Worm (Caenorhabditis elegans) whole organism, L4/young adult: ENCODE results near the gene ZK84.4.

Experiments used
- W03F9.2 ChIP-seq: fragments of 150-350 bp; optimal IDR thresholded peaks from 2 replicates; lab custom pipeline; 2014; ENCODE audit warnings: missing biosample characterization, missing genetic modification characterization
- dao-5 ChIP-seq: sonication (generic microtip); optimal IDR thresholded peaks from 2 replicates; lab custom pipeline; 2016; ENCODE audit warnings: missing genotype, missing genetic modification characterization, moderate library complexity, missing compliant biosample characterization
- him-1 ChIP-seq: sonication (generic microtip); optimal IDR thresholded peaks from 2 replicates; lab custom pipeline; 2016; ENCODE audit warnings: missing genotype, missing genetic modification reagents, missing genetic modification characterization, missing compliant biosample characterization

DNA sequence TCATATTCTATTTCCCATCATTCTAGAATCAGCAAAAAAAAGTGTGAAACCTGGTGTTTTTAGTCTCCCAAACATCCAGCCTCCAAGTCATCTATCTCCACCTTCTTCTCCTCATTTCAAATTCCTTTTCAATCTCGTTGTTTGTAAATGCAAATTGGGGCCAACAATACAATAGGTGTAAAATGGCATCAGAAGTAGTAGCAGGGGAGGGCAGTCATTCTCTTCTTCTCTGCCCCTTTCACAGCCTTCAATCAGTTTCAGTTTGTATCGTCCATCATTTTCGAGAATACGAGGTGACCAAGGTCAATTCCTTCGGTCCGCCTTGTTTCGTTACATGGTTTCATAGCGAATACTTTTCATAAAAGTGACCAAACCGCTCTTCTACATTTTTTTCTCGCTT lies 39.5 kb downstream of the ZK84.4 start, which contains the start of gene B0034.4:
- no peak for TF ChIP-seq W03F9.2
- no peak for TF ChIP-seq him-1 (tag; lab: Kevin White, UChicago)
- TF ChIP-seq dao-5: no peak
